Fruit fly (Drosophila melanogaster) Kc167 (cell line): Measurements from ENCODE around the gene CG32625.

Experiments
- h ChIP-seq: fragments of >200 bp; optimal IDR thresholded peaks from 3 replicates; lab custom pipeline; 2018; ENCODE audit warnings: missing external identifiers
- psq ChIP-seq: fragments of >200 bp; optimal IDR thresholded peaks from 2 replicates; lab custom pipeline; 2017; ENCODE audit warnings: missing external identifiers

DNA sequence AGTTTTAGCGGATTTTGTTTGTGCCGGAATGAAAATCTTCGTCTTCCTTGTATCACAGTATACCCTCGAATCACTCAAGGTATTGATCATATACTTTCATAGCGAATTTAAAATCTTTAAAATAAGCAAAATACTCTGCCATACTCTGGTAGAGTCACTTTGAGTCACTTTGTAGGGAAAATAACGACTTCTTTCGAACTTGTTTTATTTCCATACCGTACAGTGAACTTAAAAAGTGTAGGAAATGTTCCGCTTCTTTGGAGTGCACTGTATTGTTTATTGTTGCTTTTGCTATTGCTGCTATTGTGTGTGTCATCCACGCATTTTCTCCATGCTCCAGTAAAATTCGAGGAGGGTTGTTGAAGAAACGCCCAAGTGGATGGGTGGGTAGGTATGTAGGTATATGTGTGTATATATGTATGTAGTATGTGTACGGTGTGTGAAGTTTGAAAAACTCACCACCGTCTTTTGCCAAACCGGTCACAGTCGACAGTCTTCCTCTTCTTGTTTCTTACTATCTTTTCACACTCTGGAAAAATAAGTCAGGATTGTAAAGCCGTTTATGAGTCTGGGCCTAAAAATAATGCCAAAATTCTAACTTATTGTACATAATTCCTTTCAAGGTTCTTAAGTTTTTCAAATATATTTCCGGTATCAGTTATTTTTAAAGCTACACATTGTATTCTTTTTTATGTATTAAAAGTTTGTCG, 32.5 kb upstream of the CG32625 start:
- TF ChIP-seq h (lab: Kevin White, UChicago) (no peak), psq (no peak)
